Worm (Caenorhabditis elegans) whole organism, early embryonic: ENCODE results near the gene R02F2.5.

Source experiments
- ama-1 ChIP-seq: fragments of 150-350 bp; optimal IDR thresholded peaks from 2 replicates; lab custom pipeline; 2014
- ets-7 ChIP-seq: sonication (generic microtip); optimal IDR thresholded peaks from 2 replicates; lab custom pipeline; 2016; ENCODE audit warnings: missing genotype, missing genetic modification characterization, missing compliant biosample characterization
- flt-1 ChIP-seq: fragments of 200-800 bp; sonication (Bioruptor generic); IDR thresholded peaks from 2 replicates; pipeline ENCODE4 v1.3.6; 2022; ENCODE audit warnings: missing genetic modification characterization, missing compliant biosample characterization
- hnd-1 ChIP-seq: sonication (generic microtip); optimal IDR thresholded peaks from 2 replicates; lab custom pipeline; 2016; ENCODE audit warnings: missing genetic modification characterization, missing compliant biosample characterization
- pes-1 ChIP-seq: fragments of 200-800 bp; sonication (Bioruptor generic); IDR thresholded peaks from 2 replicates; pipeline ENCODE4 v1.3.6; 2022; ENCODE audit warnings: missing genetic modification reagents, missing genetic modification characterization, missing compliant biosample characterization
- tbx-37 ChIP-seq: fragments of 200-800 bp; sonication (Bioruptor generic); conservative IDR thresholded peaks from 2 replicates; pipeline ENCODE4 v1.3.6; 2022; ENCODE audit warnings: missing genetic modification reagents, missing genetic modification characterization, missing compliant biosample characterization
- tra-4 ChIP-seq: sonication (generic microtip); optimal IDR thresholded peaks from 2 replicates; lab custom pipeline; 2017; ENCODE audit warnings: missing genetic modification characterization, missing compliant biosample characterization

- TF ChIP-seq tbx-37 (GFP tag; lab: Robert Waterston, UW) = no peak
- TF ChIP-seq ama-1 (lab: Kevin White, UChicago) = no peak
- TF ChIP-seq flt-1 = no peak
- no peak for TF ChIP-seq tra-4 (tag; lab: Kevin White, UChicago)
- TF ChIP-seq hnd-1 (tag; lab: Kevin White, UChicago) = no peak
- TF ChIP-seq pes-1 (GFP tag; lab: Robert Waterston, UW) = no peak
- TF ChIP-seq ets-7 (tag; lab: Kevin White, UChicago) = no peak
Measured at ce11 chrIII:5469090-5469489, 10.0 kb upstream of the R02F2.5 start.
